5 worm cellular contexts compared by ENCODE assay signal in the genomic region with DNA sequence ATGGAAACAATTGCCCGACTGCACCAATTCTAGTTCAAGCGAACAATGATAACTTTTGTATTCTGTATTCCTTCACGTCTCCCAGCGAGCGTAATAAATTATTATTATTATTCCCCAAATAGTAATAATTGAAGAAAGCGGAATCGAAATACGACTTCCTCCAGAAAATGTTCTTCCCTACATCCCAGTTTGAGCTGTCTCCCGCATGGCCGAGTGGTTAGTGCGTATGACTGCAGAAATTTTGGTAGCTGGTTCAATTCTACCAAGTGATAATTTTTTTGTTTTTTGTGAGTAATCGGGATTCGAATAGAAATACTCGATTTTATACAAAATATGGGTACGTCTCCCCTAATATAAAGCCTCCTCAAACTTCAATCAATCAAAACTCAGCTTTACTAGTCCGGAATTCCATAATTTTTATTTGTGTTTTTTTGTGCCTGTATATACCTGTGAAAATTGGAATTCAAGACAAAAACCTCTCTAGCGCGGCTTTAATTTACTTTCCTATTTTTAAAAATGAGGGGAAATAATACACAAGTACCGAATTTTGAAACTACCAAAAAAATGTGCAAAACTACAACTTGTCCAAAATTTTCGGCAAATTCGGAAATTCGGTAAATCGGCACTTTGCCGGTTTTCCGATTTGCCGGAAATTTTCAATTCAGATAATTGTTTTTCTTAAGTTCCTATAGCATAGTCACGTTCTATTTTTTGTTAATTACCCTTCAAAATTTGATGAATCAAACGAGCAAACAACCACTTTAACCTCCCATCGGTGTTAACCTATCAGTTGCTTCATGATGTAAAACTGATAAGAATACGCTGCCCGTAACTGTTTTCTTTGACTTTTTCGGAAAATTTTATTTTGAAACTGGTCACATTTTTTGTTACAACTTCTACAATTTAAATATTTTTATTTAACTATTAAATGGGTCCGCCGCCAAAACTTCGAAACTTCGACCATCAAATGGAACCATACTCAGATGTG.
A peak's percentile ranks its signal among the peaks of the same experiment; 100 is the strongest.
TF ChIP-seq lines count a peak whose summit lies in the region.

A gene (plus strand): TSS at position 806 of the 988 bp plus-strand sequence.

TF ChIP-seq in whole organism, L1 larva, 84 proteins besides CTCF, POLR2A, EP300 and RAD21:
- TF ChIP-seq mep-1 (tag; optimal IDR thresholded peaks at IDR 0.05; lab: Kevin White, UChicago) (no peak), lin-14 (GFP tag; optimal IDR thresholded peaks at IDR 0.05; lab: Kevin White, UChicago) (no peak), egl-27 (tag; optimal IDR thresholded peaks at IDR 0.05; lab: Kevin White, UChicago) (no peak), elt-2 (tag; optimal IDR thresholded peaks at IDR 0.05; lab: Kevin White, UChicago) (peak; percentile 67), F16B12.6 (tag; optimal IDR thresholded peaks at IDR 0.05; lab: Kevin White, UChicago) (no peak)

TF ChIP-seq in whole organism, L2 larva, 48 proteins besides CTCF, POLR2A, EP300 and RAD21:
- TF ChIP-seq fos-1 (tag; optimal IDR thresholded peaks at IDR 0.05; lab: Kevin White, UChicago) (peak; percentile 74), nhr-129 (tag; optimal IDR thresholded peaks at IDR 0.05; lab: Kevin White, UChicago) (peak; percentile 2), ztf-11 (tag; optimal IDR thresholded peaks at IDR 0.05; lab: Kevin White, UChicago) (no peak)

TF ChIP-seq in whole organism, L3 larva, 47 proteins besides CTCF, POLR2A, EP300 and RAD21:
- no peak for TF ChIP-seq ceh-9 (tag; optimal IDR thresholded peaks at IDR 0.05; lab: Kevin White, UChicago)
- peak; percentile 49 for TF ChIP-seq pqm-1 (tag; optimal IDR thresholded peaks at IDR 0.05; lab: Kevin White, UChicago)
- no peak for TF ChIP-seq ztf-4 (tag; optimal IDR thresholded peaks at IDR 0.05; lab: Kevin White, UChicago)
- no peak for TF ChIP-seq nhr-43 (tag; optimal IDR thresholded peaks at IDR 0.05; lab: Kevin White, UChicago; ENCODE audit: poor library complexity, severe bottlenecking)
- no peak for TF ChIP-seq daf-12 (tag; optimal IDR thresholded peaks at IDR 0.05; lab: Kevin White, UChicago)
- TF ChIP-seq aly-2 (tag; optimal IDR thresholded peaks at IDR 0.05; lab: Kevin White, UChicago) = no peak
- peak; percentile 73 for TF ChIP-seq elt-2 (tag; optimal IDR thresholded peaks at IDR 0.05; lab: Kevin White, UChicago)
TF ChIP-seq in whole organism, L3 larva: peak in this region for 2.

TF ChIP-seq in whole organism, L4 larva, 104 proteins besides CTCF, POLR2A, EP300 and RAD21:
- TF ChIP-seq madf-9 (GFP tag; conservative IDR thresholded peaks at IDR 0.05; lab: Robert Waterston, UW) (0 out of 2 replicates have a peak, but pooled peaks have one; percentile 13), lin-1 (GFP tag; IDR thresholded peaks at IDR 0.05; lab: Robert Waterston, UW) (no peak), vab-7 (GFP tag; IDR thresholded peaks at IDR 0.05; lab: Robert Waterston, UW) (peak; percentile 48; the same call in 1 of the 2 replicates), mep-1 (tag; optimal IDR thresholded peaks at IDR 0.05; lab: Kevin White, UChicago) (no peak), unc-62 (GFP tag; optimal IDR thresholded peaks at IDR 0.05 in 1 of 2; lab: Kevin White, UChicago) (no peak), unc-62 (tag; optimal IDR thresholded peaks at IDR 0.05; lab: Kevin White, UChicago) (no peak), daf-16 (GFP tag; optimal IDR thresholded peaks at IDR 0.05; lab: Kevin White, UChicago) (no peak), daf-16 (tag; optimal IDR thresholded peaks at IDR 0.05; lab: Kevin White, UChicago) (peak; percentile 68), arid-1 (GFP tag; conservative IDR thresholded peaks at IDR 0.05; lab: Robert Waterston, UW) (0 out of 2 replicates have a peak, but pooled peaks have one; percentile 8), hlh-11 (tag; optimal IDR thresholded peaks at IDR 0.05; lab: Kevin White, UChicago) (peak; percentile 48), egl-43 (GFP tag; IDR thresholded peaks at IDR 0.05; lab: Robert Waterston, UW) (peak; percentile 56; the same call in 1 of the 2 replicates), lim-7 (GFP tag; IDR thresholded peaks at IDR 0.05; lab: Robert Waterston, UW) (peak; percentile 75), nhr-28 (tag; optimal IDR thresholded peaks at IDR 0.05; lab: Kevin White, UChicago) (peak; percentile 57), pqm-1 (tag; optimal IDR thresholded peaks at IDR 0.05; lab: Kevin White, UChicago) (peak; percentile 90), Y105C5A.15 (GFP tag; IDR thresholded peaks at IDR 0.05; lab: Robert Waterston, UW) (0 out of 2 replicates have a peak, but pooled peaks have one; percentile 35), ztf-11 (tag; optimal IDR thresholded peaks at IDR 0.05; lab: Kevin White, UChicago) (no peak), dmd-6 (GFP tag; IDR thresholded peaks at IDR 0.05; lab: Robert Waterston, UW) (peak; percentile 34; the same call in 1 of the 2 replicates)

TF ChIP-seq in whole organism, young adult, 124 proteins besides CTCF, POLR2A, EP300 and RAD21:
- TF ChIP-seq rcor-1 (GFP tag; IDR thresholded peaks at IDR 0.05; lab: Robert Waterston, UW) = 0 out of 2 replicates have a peak, but pooled peaks have one; percentile 8
- no peak for TF ChIP-seq nfya-1 (tag; optimal IDR thresholded peaks at IDR 0.05; lab: Kevin White, UChicago; ENCODE audit: borderline replicate concordance, insufficient read depth)
- peak; percentile 38 for TF ChIP-seq nhr-80 (tag; optimal IDR thresholded peaks at IDR 0.05; lab: Kevin White, UChicago)
- TF ChIP-seq ztf-25 (GFP tag; IDR thresholded peaks at IDR 0.05; lab: Robert Waterston, UW) = 0 out of 2 replicates have a peak, but pooled peaks have one; percentile 69
- no peak for TF ChIP-seq F52B5.7 (tag; optimal IDR thresholded peaks at IDR 0.05; lab: Kevin White, UChicago)
- 0 out of 2 replicates have a peak, but pooled peaks have one; percentile 24 for TF ChIP-seq dox-1 (GFP tag; IDR thresholded peaks at IDR 0.05; lab: Robert Waterston, UW)
- peak; percentile 59 for TF ChIP-seq B0261.1 (tag; optimal IDR thresholded peaks at IDR 0.05; lab: Kevin White, UChicago)
- TF ChIP-seq F57C9.4 (tag; optimal IDR thresholded peaks at IDR 0.05; lab: Kevin White, UChicago) = no peak
- peak; percentile 77 for TF ChIP-seq lin-26 (GFP tag; IDR thresholded peaks at IDR 0.05; lab: Robert Waterston, UW)
- TF ChIP-seq aptf-2 (GFP tag; conservative IDR thresholded peaks at IDR 0.05; lab: Robert Waterston, UW) = no peak
- no peak for TF ChIP-seq snpc-4 (GFP tag; optimal IDR thresholded peaks at IDR 0.05; lab: Kevin White, UChicago)
- no peak for TF ChIP-seq snpc-4 (tag; optimal IDR thresholded peaks at IDR 0.05; lab: Kevin White, UChicago)
- no peak for TF ChIP-seq C06A6.2 (GFP tag; conservative IDR thresholded peaks at IDR 0.05; lab: Robert Waterston, UW)
- TF ChIP-seq rpc-1 (optimal IDR thresholded peaks at IDR 0.05; lab: Kevin White, UChicago) = peak; percentile 11
- TF ChIP-seq rpc-1 (tag; optimal IDR thresholded peaks at IDR 0.05; lab: Kevin White, UChicago) = peak; percentile 61
- 0 out of 2 replicates have a peak, but pooled peaks have one; percentile 46 for TF ChIP-seq Y95B8A.8 (GFP tag; IDR thresholded peaks at IDR 0.05; lab: Robert Waterston, UW)
- TF ChIP-seq lin-35 (GFP tag; optimal IDR thresholded peaks at IDR 0.05; lab: Kevin White, UChicago) = no peak
- TF ChIP-seq cebp-2 (GFP tag; IDR thresholded peaks at IDR 0.05; lab: Robert Waterston, UW) = no peak
- TF ChIP-seq aptf-3 (GFP tag; IDR thresholded peaks at IDR 0.05; lab: Robert Waterston, UW) = no peak
- peak; percentile 84 for TF ChIP-seq tbp1 (GFP tag; optimal IDR thresholded peaks at IDR 0.05; lab: Kevin White, UChicago)
